Worm (Caenorhabditis elegans) whole organism, L4/young adult: Measurements from ENCODE around the gene msp-79.
"Not testable (repeated sequence)": the region's sequence is repeated elsewhere in the genome, so short reads cannot be mapped to it uniquely, and the experiment has no call there.

ENCODE experiments used
- W03F9.2 ChIP-seq: fragments of 150-350 bp; optimal IDR thresholded peaks from 2 replicates; lab custom pipeline; 2014; ENCODE audit warnings: missing biosample characterization, missing genetic modification characterization
- dao-5 ChIP-seq: sonication (generic microtip); optimal IDR thresholded peaks from 2 replicates; lab custom pipeline; 2016; ENCODE audit warnings: missing genotype, missing genetic modification characterization, moderate library complexity, missing compliant biosample characterization
- him-1 ChIP-seq: sonication (generic microtip); optimal IDR thresholded peaks from 2 replicates; lab custom pipeline; 2016; ENCODE audit warnings: missing genotype, missing genetic modification reagents, missing genetic modification characterization, missing compliant biosample characterization

The msp-79 gene

DNA sequence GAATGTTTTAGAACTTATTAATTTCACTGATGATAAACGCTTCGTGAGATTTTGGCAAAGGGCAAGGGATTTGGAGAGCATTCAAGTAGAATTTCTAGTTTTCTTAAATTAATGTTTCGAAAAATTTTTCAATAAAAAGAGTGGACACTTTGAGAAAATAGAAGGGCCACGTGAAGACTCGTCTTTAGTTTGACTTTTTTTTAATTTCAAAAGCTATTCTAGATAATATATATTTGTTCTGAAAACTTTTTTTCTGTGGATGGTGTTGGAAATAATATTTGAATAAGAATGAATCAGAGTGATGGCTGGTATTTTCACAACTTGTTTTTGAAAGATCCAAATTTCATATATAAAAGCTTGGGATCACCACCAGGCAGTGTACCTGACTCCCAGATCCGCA, 18.6 kb downstream of the msp-79 start, which contains the start of gene C28D4.8:
TSS of gene C28D4.8 (minus strand) at position 101 of the 400 bp plus-strand sequence.
- TF ChIP-seq him-1: no peak
- no peak for TF ChIP-seq dao-5 (tag; lab: Kevin White, UChicago)
- TF ChIP-seq W03F9.2 (tag; lab: Kevin White, UChicago): no peak

DNA sequence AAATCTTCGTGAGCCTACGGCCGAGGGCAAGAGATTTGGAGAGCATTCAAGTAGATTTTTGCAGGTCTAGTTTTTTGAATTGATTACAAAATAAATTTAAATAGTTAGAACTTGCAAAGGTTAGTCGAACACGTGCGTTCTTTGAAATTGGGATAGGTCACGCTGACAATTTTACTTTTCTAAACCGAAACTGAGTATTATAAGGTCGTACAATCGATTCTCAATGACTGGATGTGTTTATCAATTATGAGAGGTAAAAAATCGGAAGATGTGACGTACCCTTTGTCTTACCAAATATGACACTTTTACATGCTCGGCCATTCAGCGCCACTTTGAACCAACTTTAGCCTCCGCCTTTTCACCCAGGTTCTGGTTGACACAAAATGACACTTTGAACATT, 20.2 kb downstream of the msp-79 start, which contains the start of gene C28D4.5:
TSS of gene C28D4.5 (minus strand) at position 101 of the 400 bp plus-strand sequence.
- TF ChIP-seq W03F9.2 (tag; lab: Kevin White, UChicago): no peak
- no peak for TF ChIP-seq dao-5 (tag; lab: Kevin White, UChicago)
- no peak for TF ChIP-seq him-1

- no peak for TF ChIP-seq him-1
- no peak for TF ChIP-seq W03F9.2 (tag; lab: Kevin White, UChicago)
- no peak for TF ChIP-seq dao-5 (tag; lab: Kevin White, UChicago)
Measured at ce11 chrIV:9744905-9745304, 22.0 kb downstream of the msp-79 start, which contains the start of gene C28D4.4. TSS of gene C28D4.4 (minus strand) at chrIV:9745005.

- TF ChIP-seq dao-5 (tag; lab: Kevin White, UChicago) (no peak), him-1 (no peak), W03F9.2 (tag; lab: Kevin White, UChicago) (no peak)
Measured at ce11 chrIV:9742883-9743282, 24.1 kb downstream of the msp-79 start, which contains the start of gene C28D4.7. TSS of gene C28D4.7 (minus strand) at chrIV:9743147.

- not testable (repeated sequence) for TF ChIP-seq him-1; dao-5 (tag; lab: Kevin White, UChicago); W03F9.2 (tag; lab: Kevin White, UChicago)
Measured at ce11 chrIV:9740851-9741549, 26.0 kb downstream of the msp-79 start, which contains the start of gene gln-6. TSS of gene gln-6 (minus strand) at chrIV:9740901.

DNA sequence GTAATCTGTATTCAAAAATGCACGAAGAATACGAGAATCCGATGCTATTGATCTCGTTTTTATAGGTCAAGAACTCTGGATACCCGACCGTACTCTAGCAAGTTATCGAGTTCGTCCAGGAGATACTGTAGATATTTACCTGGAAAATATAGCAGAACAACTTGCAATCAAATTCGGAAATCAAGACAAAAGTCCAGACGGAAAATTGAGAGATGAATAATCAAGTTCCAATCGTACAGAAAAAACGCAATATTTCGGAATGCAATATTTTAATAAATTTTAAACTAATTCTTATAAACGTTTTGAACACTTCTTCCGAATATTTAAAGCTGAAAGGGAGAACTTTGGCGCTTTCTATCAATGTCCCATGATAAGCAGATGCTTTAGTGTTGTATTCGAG, 28.0 kb downstream of the msp-79 start:
- TF ChIP-seq him-1: no peak
- TF ChIP-seq dao-5 (tag; lab: Kevin White, UChicago): no peak
- no peak for TF ChIP-seq W03F9.2 (tag; lab: Kevin White, UChicago)

ce11 chrIV:9738194-9738593, 28.8 kb downstream of the msp-79 start, which contains the start of gene C28D4.10:
TSS of gene C28D4.10 (plus strand) at chrIV:9738494.
- TF ChIP-seq dao-5 (tag; lab: Kevin White, UChicago) (no peak), W03F9.2 (tag; lab: Kevin White, UChicago) (no peak), him-1 (no peak)

- TF ChIP-seq W03F9.2 (tag; lab: Kevin White, UChicago) (no peak), dao-5 (tag; lab: Kevin White, UChicago) (no peak), him-1 (no peak)
Measured at ce11 chrIV:9737204-9737790, 29.7 kb downstream of the msp-79 start, which contains the start of gene cka-1. TSS of gene cka-1 (minus strand) at chrIV:9737621.

DNA sequence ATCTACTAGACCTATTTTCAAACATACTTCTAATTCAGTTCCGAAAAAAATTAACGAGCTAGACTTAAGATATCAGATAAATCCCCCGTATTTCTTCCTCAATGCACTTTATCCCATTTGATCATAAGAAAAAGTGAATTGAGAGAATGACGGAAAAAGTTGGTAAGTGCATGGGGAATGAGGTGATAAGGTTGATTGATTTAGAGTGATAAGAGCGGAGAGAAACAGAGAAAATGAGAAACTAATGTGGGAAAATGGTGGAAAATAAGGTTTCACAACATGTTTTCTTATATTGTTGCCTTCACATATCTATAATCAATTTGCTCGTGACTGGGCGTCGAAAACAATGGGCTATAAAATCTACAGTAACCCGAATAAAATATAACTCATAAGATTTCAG, 31.2 kb downstream of the msp-79 start:
- TF ChIP-seq dao-5 (tag; lab: Kevin White, UChicago) (no peak), W03F9.2 (tag; lab: Kevin White, UChicago) (peak; percentile 21)

DNA sequence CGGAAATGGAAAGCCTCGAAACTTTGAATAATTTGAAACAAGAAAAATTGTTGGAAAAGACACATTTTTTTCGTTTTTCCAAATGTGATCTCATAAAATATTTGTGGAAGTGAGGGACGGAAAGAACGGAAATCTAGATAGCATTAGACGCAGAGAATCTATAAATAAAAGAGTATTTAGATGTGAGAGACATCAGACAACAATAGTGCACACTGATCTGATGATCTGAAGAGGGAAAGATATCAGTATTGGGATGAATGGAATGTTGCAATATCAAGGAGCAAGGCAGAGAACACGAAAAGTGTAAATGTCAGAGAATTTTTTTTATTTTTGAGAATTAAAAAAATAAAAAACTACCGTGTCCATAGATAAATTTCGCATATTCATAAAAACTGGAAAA, 32.1 kb downstream of the msp-79 start:
- no peak for TF ChIP-seq dao-5 (tag; lab: Kevin White, UChicago)
- TF ChIP-seq him-1: no peak
- no peak for TF ChIP-seq W03F9.2 (tag; lab: Kevin White, UChicago)

DNA sequence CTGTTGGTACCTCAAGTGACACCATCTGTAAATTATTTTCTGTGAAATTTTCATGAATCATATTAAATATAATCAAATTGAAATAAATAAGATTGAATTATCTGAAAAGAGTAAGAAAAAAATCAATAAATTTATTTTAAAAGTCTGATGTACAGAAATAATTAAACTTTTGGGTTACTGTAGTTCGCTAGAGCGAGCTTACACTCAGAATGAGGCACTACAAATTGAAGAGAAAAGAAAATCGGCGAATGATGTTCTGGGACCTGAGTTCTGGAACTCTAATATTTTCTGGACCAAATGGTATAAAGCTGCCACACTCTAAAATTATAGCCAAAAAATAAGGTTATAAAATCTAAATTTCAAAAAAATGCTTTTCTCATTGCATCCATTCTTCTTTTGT, 33.0 kb downstream of the msp-79 start:
- TF ChIP-seq W03F9.2 (tag; lab: Kevin White, UChicago) (peak; percentile 5), dao-5 (tag; lab: Kevin White, UChicago) (no peak), him-1 (no peak)

- no peak for TF ChIP-seq W03F9.2 (tag; lab: Kevin White, UChicago)
- no peak for TF ChIP-seq dao-5 (tag; lab: Kevin White, UChicago)
- TF ChIP-seq him-1: no peak
Measured at ce11 chrIV:9728376-9728775, 38.6 kb downstream of the msp-79 start, which contains the start of gene nhr-100. TSS of gene nhr-100 (plus strand) at chrIV:9728676.

ce11 chrIV:9727217-9727616, 39.7 kb downstream of the msp-79 start:
- TF ChIP-seq him-1 (no peak), dao-5 (tag; lab: Kevin White, UChicago) (no peak), W03F9.2 (tag; lab: Kevin White, UChicago) (no peak)

DNA sequence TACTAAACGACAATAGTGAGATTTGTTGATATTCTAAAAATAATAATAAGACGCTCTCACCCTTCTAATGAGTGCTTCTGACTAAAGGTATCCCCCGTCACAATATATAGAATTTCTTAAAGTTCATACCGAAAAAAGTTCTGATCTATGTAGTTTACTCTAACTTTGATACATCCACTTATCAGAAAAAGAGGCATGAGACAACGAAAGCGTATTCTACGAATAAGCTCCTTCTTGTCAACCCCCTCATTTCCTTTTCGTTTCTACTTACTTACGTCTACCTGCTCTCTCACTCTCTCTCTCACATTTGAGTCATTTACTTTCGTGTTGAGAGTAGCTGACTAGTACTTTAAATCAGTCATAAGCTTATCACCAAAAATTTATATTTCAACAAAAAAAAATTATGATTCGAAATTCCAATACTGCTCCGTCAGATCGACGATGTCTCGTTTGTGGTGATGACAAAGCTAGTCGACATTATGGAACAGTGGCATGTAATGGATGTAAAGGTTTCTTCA, 41.4 kb downstream of the msp-79 start:
- no peak for TF ChIP-seq dao-5 (tag; lab: Kevin White, UChicago)
- TF ChIP-seq W03F9.2 (tag; lab: Kevin White, UChicago): no peak
- no peak for TF ChIP-seq him-1
